Fruit fly (Drosophila melanogaster): Measurements from ENCODE around the gene CG11322.

DNA sequence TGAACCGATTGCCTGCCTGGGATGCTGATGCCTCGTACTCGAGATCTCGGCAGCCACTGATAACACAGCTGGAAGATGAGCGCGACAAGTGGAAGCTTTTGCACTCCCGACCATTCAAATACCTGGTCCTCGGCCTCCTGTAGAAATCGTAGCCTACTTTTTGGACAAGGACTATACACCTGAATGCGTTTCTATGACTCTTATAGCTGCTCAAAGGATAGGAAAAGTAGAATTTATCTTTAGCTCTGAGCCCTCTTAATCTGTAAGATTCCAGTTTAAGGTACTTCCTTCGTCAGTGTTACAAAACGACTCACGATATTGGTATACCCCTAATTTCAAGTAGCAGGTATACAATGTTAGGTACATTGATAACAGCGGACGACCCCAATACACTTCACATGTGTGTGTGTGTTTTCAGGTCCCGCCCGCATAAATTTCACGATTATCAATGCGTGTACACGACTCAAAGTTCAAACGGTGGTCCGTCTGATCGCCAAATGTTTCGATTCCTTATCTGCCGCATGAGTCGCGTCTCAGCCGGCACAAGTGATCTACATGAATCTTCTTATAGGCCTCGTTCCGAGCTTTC, 43.2 kb downstream of the CG11322 start, which contains the start of gene AkhR:
- no peak for TF ChIP-seq usp (GFP tag; optimal IDR thresholded peaks at IDR 0.05)
- no peak for TF ChIP-seq psq (optimal IDR thresholded peaks at IDR 0.05)
